Worm (Caenorhabditis elegans): ENCODE measurements around the gene W02F12.8.

- TF ChIP-seq ztf-11 (tag; optimal IDR thresholded peaks at IDR 0.05) (no peak), Y5F2A.4 (GFP tag; optimal IDR thresholded peaks at IDR 0.05) (no peak), pqm-1 (tag; optimal IDR thresholded peaks at IDR 0.05) (no peak), nhr-11 (tag; optimal IDR thresholded peaks at IDR 0.05) (no peak), mdl-1 (tag; optimal IDR thresholded peaks at IDR 0.05) (no peak), dmd-8 (GFP tag; IDR thresholded peaks at IDR 0.05) (no peak), attf-4 (tag; optimal IDR thresholded peaks at IDR 0.05) (no peak), ama-1 (optimal IDR thresholded peaks at IDR 0.05) (no peak), madf-9 (GFP tag; conservative IDR thresholded peaks at IDR 0.05) (no peak), nhr-10 (tag; optimal IDR thresholded peaks at IDR 0.05) (no peak), arid-1 (GFP tag; conservative IDR thresholded peaks at IDR 0.05) (no peak)
Observed at ce11 chrV:6657532-6658259, 36.9 kb downstream of the W02F12.8 start.
